Worm (Caenorhabditis elegans) whole organism, mixed stage, embryonic: ENCODE results near the gene ttr-7.

ENCODE experiments used
- blmp-1 ChIP-seq: fragments of 150-350 bp; optimal IDR thresholded peaks from 2 replicates; lab custom pipeline; 2014; ENCODE audit warnings: missing biosample characterization, missing genetic modification characterization
- ceh-43 ChIP-seq: fragments of 200-800 bp; sonication (Bioruptor generic); optimal IDR thresholded peaks from 2 replicates; lab custom pipeline; 2018; ENCODE audit warnings: mild to moderate bottlenecking, missing genetic modification characterization, moderate library complexity, missing compliant biosample characterization
- nhr-237 ChIP-seq: fragments of 150-350 bp; optimal IDR thresholded peaks from 2 replicates; lab custom pipeline; 2014; ENCODE audit warnings: missing biosample characterization, missing genetic modification characterization

ce11 chrIII:627838-628237, 22.0 kb downstream of the ttr-7 start, which contains the start of gene T19C3.5:
- TF ChIP-seq ceh-43 (GFP tag; lab: Kevin White, UChicago) (no peak), blmp-1 (tag; lab: Kevin White, UChicago) (no peak), nhr-237 (tag; lab: Kevin White, UChicago) (no peak)
